Worm (Caenorhabditis elegans) whole organism, L4 larva: ENCODE results near the gene clec-240.

Experiments used
- aly-2 ChIP-seq: sonication (generic microtip); optimal IDR thresholded peaks from 2 replicates; lab custom pipeline; 2018; ENCODE audit warnings: missing biosample characterization, missing genetic modification characterization
- daf-12 ChIP-seq: fragments of 150-350 bp; optimal IDR thresholded peaks from 2 replicates; lab custom pipeline; 2014; ENCODE audit warnings: missing biosample characterization, missing genetic modification reagents, missing genetic modification characterization
- jun-1 ChIP-seq: fragments of 150-350 bp; optimal IDR thresholded peaks from 2 replicates; lab custom pipeline; 2014; ENCODE audit warnings: missing biosample characterization, missing genetic modification reagents, missing genetic modification characterization
- lsy-2 ChIP-seq, 2 experiments: fragments of 150-350 bp in 1 of 2; sonication (generic microtip) in 1 of 2; optimal IDR thresholded peaks; 2 replicates each; lab custom pipeline; 2014 to 2017; ENCODE audit warnings: missing biosample characterization in 2 of 2, missing genetic modification characterization in 2 of 2
- nhr-11 ChIP-seq: fragments of 150-350 bp; optimal IDR thresholded peaks from 2 replicates; lab custom pipeline; 2014; ENCODE audit warnings: missing biosample characterization, missing genetic modification characterization
- nhr-237 ChIP-seq: sonication (generic microtip); optimal IDR thresholded peaks from 2 replicates; lab custom pipeline; 2017; ENCODE audit warnings: missing biosample characterization, missing genetic modification characterization
- nhr-28 ChIP-seq: fragments of 150-350 bp; optimal IDR thresholded peaks from 2 replicates; lab custom pipeline; 2014; ENCODE audit warnings: missing biosample characterization, missing genetic modification characterization
- nhr-42 ChIP-seq: fragments of 200-800 bp; sonication (Bioruptor generic); IDR thresholded peaks from 2 replicates; pipeline ENCODE4 v1.3.6; 2022; ENCODE audit warnings: missing genetic modification characterization, missing compliant biosample characterization
- pqm-1 ChIP-seq: sonication (generic microtip); optimal IDR thresholded peaks from 2 replicates; lab custom pipeline; 2017; ENCODE audit warnings: missing biosample characterization, missing genetic modification characterization
- zag-1 ChIP-seq: fragments of 150-350 bp; optimal IDR thresholded peaks from 2 replicates; lab custom pipeline; 2014; ENCODE audit warnings: missing biosample characterization, missing genetic modification characterization
- zip-11 ChIP-seq: fragments of 200-800 bp; sonication (Bioruptor generic); IDR thresholded peaks from 2 replicates; pipeline ENCODE4 v1.3.6; 2022; ENCODE audit warnings: missing genetic modification characterization, missing compliant biosample characterization

ce11 chrV:17021361-17021760 is 11.5 kb downstream of the clec-240 start, which contains the start of gene F49H6.12:
- no peak for TF ChIP-seq nhr-28 (tag; lab: Kevin White, UChicago)
- TF ChIP-seq daf-12 = no peak
- TF ChIP-seq lsy-2 (tag; optimal IDR thresholded peaks at IDR 0.05; lab: Kevin White, UChicago) = no peak
- TF ChIP-seq zip-11 (GFP tag; lab: Robert Waterston, UW) = no peak
- TF ChIP-seq zag-1 (tag; lab: Kevin White, UChicago) = no peak
- no peak for TF ChIP-seq nhr-11 (tag; lab: Kevin White, UChicago)
- no peak for TF ChIP-seq jun-1
- no peak for TF ChIP-seq pqm-1 (tag; lab: Kevin White, UChicago)
- no peak for TF ChIP-seq nhr-237 (tag; lab: Kevin White, UChicago)
- TF ChIP-seq aly-2 = no peak
- TF ChIP-seq nhr-42 (GFP tag; lab: Robert Waterston, UW) = no peak
